Fruit fly (Drosophila melanogaster) ovary, adult (tissue): ENCODE measurements around the gene Dph5.

Experiments
- CG17801 ChIP-seq: fragments of 200-800 bp; optimal IDR thresholded peaks from 2 replicates; lab custom pipeline; 2019; ENCODE audit warnings: missing biosample characterization, mild to moderate bottlenecking, missing genetic modification characterization, moderate library complexity; ENCODE audit not compliant: partially characterized antibody

Gene Dph5

DNA sequence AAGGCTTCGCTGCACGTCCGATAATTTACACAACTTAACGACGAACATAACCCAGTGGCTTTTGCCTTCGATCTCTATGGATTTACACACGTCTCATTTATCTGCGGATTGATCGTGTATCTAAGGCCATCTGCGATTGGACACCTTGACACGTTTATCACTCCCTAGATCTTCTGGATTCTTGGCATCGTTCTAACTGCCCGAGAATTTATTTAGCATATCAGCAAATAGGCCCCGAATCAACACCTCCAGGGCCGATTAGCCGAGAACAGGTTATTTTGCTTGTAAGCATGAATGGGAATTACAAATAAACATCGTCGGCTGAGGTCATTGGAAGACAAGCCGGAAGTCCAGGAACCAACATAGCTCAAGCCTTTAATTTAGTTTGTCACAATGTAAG lies 14.5 kb downstream of the Dph5 start:
- no peak for TF ChIP-seq CG17801 (GFP tag; lab: Kevin White, UChicago)

DNA sequence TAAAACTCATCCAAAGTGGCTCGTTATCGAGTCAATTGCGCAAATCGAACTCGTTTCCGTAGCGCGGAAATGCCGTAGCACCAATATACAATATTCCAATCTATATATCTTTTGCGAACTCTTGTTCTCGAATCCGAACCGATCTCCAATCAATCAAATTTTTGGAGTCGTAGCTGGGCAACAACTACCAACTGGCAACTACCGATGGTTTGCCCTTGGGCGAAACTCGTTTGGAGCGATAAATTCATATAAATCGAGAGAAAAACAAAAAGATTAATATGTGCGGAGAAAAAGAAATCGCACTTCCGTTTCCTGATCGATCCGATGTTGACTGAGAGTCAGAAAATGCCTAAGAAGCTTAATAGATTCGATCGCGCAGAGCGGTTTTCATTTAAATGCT lies 17.3 kb downstream of the Dph5 start:
- no peak for TF ChIP-seq CG17801 (GFP tag; lab: Kevin White, UChicago)

DNA sequence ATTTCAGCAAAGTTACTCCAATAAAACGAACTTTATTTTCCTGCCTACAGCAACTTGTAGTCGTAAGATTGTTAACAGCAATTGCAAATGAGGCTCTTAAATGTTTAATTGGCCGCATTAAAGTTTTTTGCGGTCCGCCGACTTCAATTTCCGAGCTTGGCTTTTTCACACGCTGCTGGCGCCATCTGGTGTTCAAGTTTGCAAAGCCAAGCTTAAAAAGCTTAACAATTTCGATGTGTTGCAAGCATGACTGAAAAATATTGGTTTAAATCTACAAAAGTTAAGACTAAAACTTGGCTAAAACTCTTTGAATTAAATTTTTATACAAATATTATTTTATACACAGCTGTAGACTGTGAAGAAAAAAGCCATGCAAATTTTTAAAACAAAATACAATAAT lies 18.3 kb downstream of the Dph5 start:
- TF ChIP-seq CG17801 (GFP tag; lab: Kevin White, UChicago) = no peak

DNA sequence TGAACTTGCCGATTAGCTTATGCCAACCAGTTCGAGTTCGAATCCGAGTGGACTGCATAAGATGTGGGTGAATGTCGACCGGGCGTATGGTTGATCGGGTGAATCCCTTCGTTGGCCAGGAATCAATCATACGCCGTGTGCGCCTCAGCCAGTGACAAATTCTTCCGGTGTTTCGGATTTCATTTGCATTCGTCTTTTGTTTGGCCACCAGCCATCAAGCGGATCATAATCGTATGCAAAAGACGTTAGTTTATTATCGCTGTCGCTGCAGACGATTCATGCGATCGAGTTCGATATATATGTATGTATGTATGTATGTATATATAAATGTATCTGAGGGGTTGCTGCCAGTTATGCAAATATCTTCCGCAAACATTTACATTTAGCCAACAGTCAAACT lies 18.9 kb downstream of the Dph5 start:
- no peak for TF ChIP-seq CG17801 (GFP tag; lab: Kevin White, UChicago)

DNA sequence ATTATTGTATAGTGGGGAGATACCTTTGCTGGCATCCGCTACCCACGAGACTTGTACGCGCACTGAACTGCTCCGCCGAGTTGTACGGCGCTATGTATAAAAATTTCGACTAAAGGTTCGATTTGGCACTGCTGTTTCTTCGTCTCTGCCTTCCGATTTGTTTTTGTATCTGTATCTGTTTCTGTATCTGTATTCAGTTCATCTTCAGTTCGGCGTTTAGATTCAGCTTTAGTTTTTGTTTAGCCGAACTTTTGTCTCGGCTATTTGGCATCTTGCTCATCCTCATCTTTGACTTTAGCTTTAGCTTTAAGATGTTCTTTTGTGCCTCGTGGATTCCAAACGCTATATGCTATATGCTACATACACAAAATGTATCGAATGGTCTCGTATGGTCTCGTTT lies 20.5 kb downstream of the Dph5 start, which contains the start of gene sit:
Gene sit, minus strand, starts transcription at position 71 of the 400 bp plus-strand sequence.
- no peak for TF ChIP-seq CG17801 (GFP tag; lab: Kevin White, UChicago)

DNA sequence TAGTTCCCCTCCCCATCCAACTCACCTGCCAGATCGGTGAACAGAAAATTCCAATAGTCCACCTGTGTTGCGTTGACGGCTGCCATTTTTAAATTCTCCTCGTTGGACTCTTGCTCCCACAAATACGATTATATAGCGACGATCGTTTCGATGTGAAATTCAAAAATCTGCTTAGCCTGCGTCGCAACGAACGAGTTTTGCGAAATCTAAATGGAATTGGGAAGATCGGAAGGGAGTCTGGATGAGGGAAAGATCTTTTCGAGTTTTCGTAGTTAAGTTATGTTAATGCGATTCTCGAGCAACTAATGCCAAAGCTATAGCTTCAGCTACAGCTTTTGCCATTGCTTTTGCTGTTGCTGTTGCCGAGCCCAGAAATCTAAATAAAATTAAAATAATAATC lies 22.8 kb downstream of the Dph5 start:
- no peak for TF ChIP-seq CG17801 (GFP tag; lab: Kevin White, UChicago)

DNA sequence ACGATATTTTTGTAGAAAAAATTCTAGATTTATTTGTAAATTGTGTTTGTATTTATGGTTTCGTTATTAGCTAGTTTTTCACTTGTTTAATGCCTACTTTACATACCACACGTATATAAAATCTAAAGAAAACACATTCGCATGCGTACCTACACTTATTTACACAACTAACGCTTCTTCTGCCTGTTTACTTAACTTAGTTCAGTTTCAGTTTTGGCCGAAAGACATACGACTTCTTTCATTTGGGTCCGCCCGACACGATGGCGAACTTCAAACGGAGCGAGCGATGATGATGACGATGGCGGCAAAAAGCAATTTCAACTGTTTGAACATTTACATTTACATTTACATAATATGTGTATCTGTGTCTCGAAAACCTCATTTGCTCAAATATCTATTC lies 24.6 kb downstream of the Dph5 start:
- no peak for TF ChIP-seq CG17801 (GFP tag; lab: Kevin White, UChicago)

DNA sequence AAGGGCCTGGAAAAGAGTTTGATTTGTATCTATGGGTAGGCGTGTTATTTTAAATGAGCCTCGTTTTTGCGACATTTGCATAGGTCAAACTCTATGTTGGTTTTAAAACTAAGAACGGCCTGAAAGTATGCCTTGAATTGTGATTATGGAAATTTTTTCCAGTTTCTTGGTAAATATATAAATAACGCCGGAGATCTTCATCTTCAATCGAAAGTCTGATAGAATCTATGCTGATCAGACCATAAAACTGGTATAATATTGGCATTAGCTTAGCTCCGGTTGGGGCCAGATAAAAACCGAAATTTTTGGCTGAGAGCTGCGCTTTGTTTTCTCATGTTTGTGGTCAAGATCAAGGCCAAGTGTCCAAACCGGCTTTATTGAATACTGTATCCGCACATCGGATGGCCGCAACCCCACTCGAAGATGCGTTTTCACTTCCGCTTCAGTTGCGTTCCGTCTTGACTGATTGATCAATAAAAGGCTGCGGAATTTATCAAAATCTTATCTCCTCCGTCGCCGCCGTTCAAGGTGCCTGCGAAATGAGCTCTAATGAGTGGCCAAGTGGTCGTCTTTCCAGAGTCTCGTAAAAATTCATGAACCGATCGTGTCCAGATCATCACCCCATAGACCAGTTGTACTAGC lies 25.8 kb downstream of the Dph5 start:
- no peak for TF ChIP-seq CG17801 (GFP tag; lab: Kevin White, UChicago)

DNA sequence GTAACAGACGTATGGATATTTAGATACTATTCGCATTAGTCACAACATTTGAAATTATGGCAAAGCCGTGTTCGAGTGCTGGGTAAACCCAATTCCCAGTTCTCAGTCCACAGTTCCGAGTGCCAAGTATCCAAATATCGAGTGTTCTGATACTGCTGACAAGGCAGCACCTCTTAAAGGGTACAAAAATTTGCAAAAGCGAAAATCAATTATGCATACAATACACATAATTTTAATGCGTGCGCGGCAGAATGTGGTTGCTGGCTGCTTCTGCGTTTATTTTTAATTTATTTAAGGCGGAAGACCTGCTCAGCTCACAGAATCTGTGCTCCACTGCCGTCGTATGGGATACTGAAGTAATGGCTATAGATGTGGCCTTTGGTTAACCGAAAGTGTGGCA lies 30.3 kb downstream of the Dph5 start:
- TF ChIP-seq CG17801 (GFP tag; lab: Kevin White, UChicago) = no peak

DNA sequence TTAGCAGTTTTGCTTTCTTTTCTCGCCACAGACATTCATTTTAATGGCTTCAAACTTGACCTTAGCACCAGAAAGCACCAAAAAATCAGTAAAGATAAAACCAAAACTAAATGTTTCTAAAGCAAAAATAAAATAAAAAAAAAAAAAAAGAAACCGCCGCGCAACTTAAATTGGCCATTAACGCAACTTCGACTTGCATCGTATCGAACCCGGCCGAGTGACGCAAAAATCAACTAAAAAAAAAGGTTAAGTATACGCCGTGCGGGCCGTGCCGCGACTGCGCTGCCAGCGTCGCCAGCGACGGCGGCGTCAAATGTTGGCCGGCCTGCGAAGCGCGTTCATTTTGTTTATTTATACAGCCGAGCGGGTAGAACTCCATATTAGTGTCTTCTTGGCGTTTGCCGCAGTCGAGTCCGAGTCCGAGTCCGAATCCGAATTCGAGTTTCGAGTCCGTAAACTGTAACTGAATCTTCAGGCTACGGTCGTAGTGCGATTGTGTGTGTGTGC lies 32.7 kb downstream of the Dph5 start, which contains the start of gene bond:
Gene bond, plus strand, starts transcription at position 375 of the 507 bp plus-strand sequence.
- peak; percentile 5 for TF ChIP-seq CG17801 (GFP tag; lab: Kevin White, UChicago)

DNA sequence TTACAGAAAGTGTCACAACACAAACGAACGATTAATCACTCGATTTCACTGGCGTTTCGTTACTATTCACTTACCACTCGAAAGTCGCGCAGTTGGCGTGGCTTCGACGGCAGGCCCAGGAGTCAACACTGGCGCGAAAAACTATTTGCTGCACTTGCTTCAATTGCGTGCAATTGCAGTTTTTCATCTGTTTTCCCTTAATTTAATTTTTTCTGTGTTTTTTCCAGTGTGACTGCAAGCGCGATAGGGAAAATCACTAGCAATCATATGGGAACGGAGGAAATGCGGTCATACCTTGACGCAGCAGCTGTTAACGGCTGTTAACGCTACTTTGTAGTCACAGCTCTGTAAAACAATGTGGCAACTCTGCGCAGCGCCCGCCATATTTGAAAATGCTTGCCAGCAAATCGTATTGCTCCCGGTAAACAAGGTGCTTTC lies 35.4 kb downstream of the Dph5 start, which contains the start of gene AdipoR:
Gene AdipoR, minus strand, starts transcription at position 262 of the 438 bp plus-strand sequence.
- TF ChIP-seq CG17801 (GFP tag; lab: Kevin White, UChicago) = peak; percentile 15

DNA sequence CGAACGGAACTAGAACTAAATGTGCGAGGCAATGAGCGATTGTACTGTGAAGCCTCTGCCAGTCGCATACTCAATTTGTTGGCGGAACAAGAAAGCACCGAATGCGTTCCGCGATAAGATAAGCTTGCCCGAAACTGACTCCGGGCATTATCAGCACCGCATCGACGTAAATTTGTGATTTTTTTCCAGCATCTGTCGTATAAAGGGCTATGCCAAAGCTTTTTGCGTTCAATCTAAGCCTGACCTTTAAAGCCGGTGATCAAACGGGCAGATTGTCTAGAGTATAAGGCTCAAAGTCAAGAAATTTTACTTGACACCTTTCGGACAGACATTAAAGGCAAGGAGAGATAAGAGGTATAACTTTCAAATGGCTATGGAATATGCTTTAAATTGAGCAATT lies 37.0 kb downstream of the Dph5 start:
- TF ChIP-seq CG17801 (GFP tag; lab: Kevin White, UChicago) = no peak

DNA sequence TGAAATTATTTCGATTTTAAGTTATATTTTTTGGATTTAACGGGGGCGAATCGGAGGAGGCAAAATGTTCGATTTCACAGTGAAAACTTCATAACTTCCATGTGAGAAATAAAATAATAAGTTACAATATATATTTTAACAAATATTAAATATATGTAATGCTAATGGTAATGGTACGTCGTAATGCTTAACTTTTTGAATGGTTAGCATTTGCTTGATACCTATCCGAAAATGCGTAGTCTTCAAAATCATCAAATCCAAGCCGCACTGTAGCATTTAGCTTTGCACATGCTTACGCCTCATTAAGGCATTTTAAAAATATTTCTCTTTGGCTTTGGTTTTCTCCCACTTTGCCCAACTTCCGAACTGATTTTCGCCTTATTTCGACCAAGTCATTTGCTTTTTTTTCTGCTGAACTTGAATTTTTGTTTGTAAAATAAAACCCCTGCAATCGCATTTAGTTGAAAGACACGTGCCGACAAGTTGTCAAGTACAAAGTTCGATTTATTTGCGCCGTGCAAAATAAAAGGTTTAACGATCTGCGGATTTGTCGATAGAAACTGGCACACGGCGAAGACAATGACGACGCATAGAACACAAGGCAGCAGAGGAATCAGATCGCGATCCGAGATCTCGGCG lies 40.1 kb downstream of the Dph5 start:
- peak; percentile 79 for TF ChIP-seq CG17801 (GFP tag; lab: Kevin White, UChicago)

DNA sequence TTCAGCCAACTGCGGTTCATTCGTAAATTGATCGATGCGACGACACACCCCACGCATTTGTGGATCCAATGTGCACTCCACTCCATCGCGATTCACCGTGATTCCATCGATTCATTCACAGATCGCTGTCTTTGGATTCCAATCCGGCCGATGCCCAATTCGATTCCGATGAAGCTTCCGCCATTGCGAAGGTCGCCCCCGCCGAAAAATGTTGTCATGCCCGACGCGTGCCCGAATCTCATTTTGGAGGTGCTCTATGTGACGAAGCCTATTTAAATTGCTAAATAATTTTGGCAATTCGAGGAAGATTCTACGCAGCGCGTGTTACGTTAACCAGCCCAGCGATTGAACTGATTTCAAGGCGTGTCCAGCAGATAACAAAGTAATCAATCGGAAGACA lies 42.3 kb downstream of the Dph5 start:
- no peak for TF ChIP-seq CG17801 (GFP tag; lab: Kevin White, UChicago)

DNA sequence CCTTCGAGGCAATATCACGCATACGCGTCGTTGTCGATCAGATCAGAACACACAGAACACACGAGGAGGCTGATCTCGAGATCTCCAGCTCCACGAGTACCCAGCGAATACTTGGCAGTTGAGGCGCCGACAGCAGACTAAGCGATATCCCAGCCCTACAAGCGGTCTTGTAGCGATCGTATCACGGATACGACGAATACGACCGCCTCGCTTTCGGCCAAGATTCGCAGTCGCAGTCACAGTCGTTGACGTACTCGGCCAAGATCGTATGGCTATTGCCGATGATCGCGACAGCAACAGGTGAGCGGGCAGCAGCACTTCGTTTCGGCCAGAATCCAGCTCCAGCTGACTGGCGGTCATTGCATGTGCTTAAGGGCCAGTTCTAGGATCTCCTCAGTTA lies 43.3 kb downstream of the Dph5 start, which contains the start of gene CG5326:
Gene CG5326, minus strand, starts transcription at position 158 of the 400 bp plus-strand sequence.
- TF ChIP-seq CG17801 (GFP tag; lab: Kevin White, UChicago) = no peak

DNA sequence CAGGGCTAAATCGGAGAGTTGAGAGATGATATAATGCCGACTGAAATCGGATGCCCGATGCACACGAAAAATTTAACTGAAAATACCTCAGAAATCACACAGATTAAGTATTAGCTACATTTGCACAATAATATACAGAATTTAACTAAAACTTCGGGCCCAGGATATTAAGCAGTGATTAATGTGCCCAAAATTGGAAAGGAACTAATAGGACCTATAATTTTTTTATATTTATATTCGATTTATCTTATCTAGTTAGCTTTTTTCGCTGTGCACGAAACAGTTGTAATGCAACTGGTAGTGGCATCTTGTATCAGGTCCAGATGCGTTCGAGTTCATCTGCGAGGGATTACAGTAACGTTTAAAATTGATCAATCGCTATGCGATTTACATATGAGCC lies 44.1 kb downstream of the Dph5 start:
- TF ChIP-seq CG17801 (GFP tag; lab: Kevin White, UChicago) = no peak
